Fruit fly (Drosophila melanogaster) whole organism, embryonic: Measurements from ENCODE around the gene CCT3.

Source experiments
- ATbp ChIP-seq: fragments of 200-800 bp; sonication (Bioruptor generic); optimal IDR thresholded peaks from 2 replicates; lab custom pipeline; 2017; ENCODE audit warnings: missing biosample characterization, mild to moderate bottlenecking, missing genetic modification characterization, missing genetic modification reagents
- Abd-B ChIP-seq: fragments of 200-800 bp; sonication (Bioruptor generic); optimal IDR thresholded peaks from 2 replicates; lab custom pipeline; 2018; ENCODE audit warnings: missing biosample characterization, mild to moderate bottlenecking, missing genetic modification characterization, moderate library complexity
- B-H1 ChIP-seq: fragments of 200-800 bp; sonication (Bioruptor generic); IDR thresholded peaks from 3 replicates; pipeline ENCODE4 v1.3.6; 2022; ENCODE audit warnings: missing biosample characterization, missing genetic modification characterization
- Bdp1 ChIP-seq: fragments of 200-800 bp; sonication (Bioruptor generic); optimal IDR thresholded peaks from 3 replicates; lab custom pipeline; 2016; ENCODE audit warnings: missing biosample characterization, missing genetic modification characterization
- CG11560 ChIP-seq: fragments of 200-800 bp; sonication (Bioruptor generic); IDR thresholded peaks from 3 replicates; pipeline ENCODE4 v1.3.6; 2022; ENCODE audit warnings: missing biosample characterization, missing genetic modification characterization
- CG13624 ChIP-seq: fragments of 200-800 bp; sonication (Bioruptor generic); optimal IDR thresholded peaks from 2 replicates; lab custom pipeline; 2016; ENCODE audit warnings: missing biosample characterization, missing genetic modification characterization
- CG15269 ChIP-seq: fragments of 200-800 bp; sonication (Bioruptor generic); optimal IDR thresholded peaks from 2 replicates; lab custom pipeline; 2018; ENCODE audit warnings: missing biosample characterization, mild to moderate bottlenecking, missing genetic modification characterization, moderate library complexity
- CG1647 ChIP-seq: fragments of 200-800 bp; sonication (Bioruptor generic); optimal IDR thresholded peaks from 3 replicates; lab custom pipeline; 2016; ENCODE audit warnings: missing biosample characterization, missing genetic modification characterization
- CG17328 ChIP-seq: fragments of 200-800 bp; sonication (Bioruptor generic); IDR thresholded peaks from 2 replicates; pipeline ENCODE4 v1.3.6; 2022; ENCODE audit warnings: missing biosample characterization, missing genetic modification characterization
- CG18619 ChIP-seq: fragments of 200-800 bp; sonication (Bioruptor generic); optimal IDR thresholded peaks from 3 replicates; lab custom pipeline; 2017; ENCODE audit warnings: missing biosample characterization, mild to moderate bottlenecking, missing genetic modification characterization
- CG2199 ChIP-seq: fragments of 200-800 bp; sonication (Bioruptor generic); IDR thresholded peaks from 3 replicates; pipeline ENCODE4 v1.3.6; 2022; ENCODE audit warnings: missing biosample characterization, missing genetic modification characterization
- CG2875 ChIP-seq: fragments of 200-800 bp; sonication (Bioruptor generic); optimal IDR thresholded peaks from 2 replicates; lab custom pipeline; 2017; ENCODE audit warnings: missing biosample characterization, mild to moderate bottlenecking, missing genetic modification characterization, missing genetic modification reagents
- CG31441 ChIP-seq: fragments of 200-800 bp; sonication (Bioruptor generic); IDR thresholded peaks from 2 replicates; pipeline ENCODE4 v1.3.6; 2022; ENCODE audit warnings: missing biosample characterization, missing genetic modification characterization
- CG3281 ChIP-seq: fragments of 200-800 bp; sonication (Bioruptor generic); optimal IDR thresholded peaks from 3 replicates; lab custom pipeline; 2017; ENCODE audit warnings: missing biosample characterization, mild to moderate bottlenecking, missing genetic modification characterization
- CG33213 ChIP-seq: fragments of 200-800 bp; sonication (Bioruptor generic); optimal IDR thresholded peaks from 3 replicates; lab custom pipeline; 2016; ENCODE audit warnings: missing biosample characterization, missing genetic modification characterization
- CG4328 ChIP-seq: fragments of 200-800 bp; sonication (Bioruptor generic); optimal IDR thresholded peaks from 3 replicates; lab custom pipeline; 2017; ENCODE audit warnings: missing biosample characterization, missing genetic modification reagents, missing genetic modification characterization
- CG5180 ChIP-seq: fragments of 200-800 bp; sonication (Bioruptor generic); optimal IDR thresholded peaks from 3 replicates; lab custom pipeline; 2017; ENCODE audit warnings: missing biosample characterization, missing genetic modification characterization, mild to moderate bottlenecking, moderate library complexity, missing genetic modification reagents
- CG6654 ChIP-seq: fragments of 200-800 bp; sonication (Bioruptor generic); optimal IDR thresholded peaks from 2 replicates; lab custom pipeline; 2017; ENCODE audit warnings: missing biosample characterization, mild to moderate bottlenecking, missing genetic modification characterization
- Deaf1 ChIP-seq: fragments of 200-800 bp; optimal IDR thresholded peaks from 3 replicates; lab custom pipeline; 2019; ENCODE audit warnings: missing biosample characterization, mild to moderate bottlenecking, missing genetic modification characterization, moderate library complexity
- Dll ChIP-seq: fragments of 200-800 bp; sonication (Bioruptor generic); IDR thresholded peaks from 4 replicates; pipeline ENCODE4 v1.3.6; 2022; ENCODE audit warnings: missing biosample characterization, missing genetic modification characterization; ENCODE audit not compliant: partially characterized antibody
- Ets97D ChIP-seq: fragments of 200-800 bp; sonication (Bioruptor generic); optimal IDR thresholded peaks from 3 replicates; lab custom pipeline; 2016; ENCODE audit warnings: missing biosample characterization, missing genetic modification characterization
- Fer1 ChIP-seq: fragments of 200-800 bp; sonication (Bioruptor generic); optimal IDR thresholded peaks from 2 replicates; lab custom pipeline; 2017; ENCODE audit warnings: missing biosample characterization, mild to moderate bottlenecking, missing genetic modification characterization
- HmgZ ChIP-seq: fragments of 200-800 bp; sonication (Bioruptor generic); optimal IDR thresholded peaks from 2 replicates; lab custom pipeline; 2018; ENCODE audit warnings: missing biosample characterization, mild to moderate bottlenecking, missing genetic modification characterization
- Hmr ChIP-seq: fragments of 200-800 bp; sonication (Bioruptor generic); optimal IDR thresholded peaks from 3 replicates; lab custom pipeline; 2017; ENCODE audit warnings: mild to moderate bottlenecking, missing biosample characterization, missing genetic modification reagents, missing genetic modification characterization
- Kr ChIP-seq: fragments of 200-800 bp; sonication (Bioruptor generic); optimal IDR thresholded peaks from 2 replicates; lab custom pipeline; 2017; ENCODE audit warnings: missing biosample characterization, mild to moderate bottlenecking, missing genetic modification characterization
- MESR4 ChIP-seq: fragments of 200-800 bp; sonication (Bioruptor generic); optimal IDR thresholded peaks from 2 replicates; lab custom pipeline; 2018; ENCODE audit warnings: missing biosample characterization, mild to moderate bottlenecking, missing genetic modification characterization, moderate library complexity
- Med ChIP-seq: fragments of 200-800 bp; sonication (Bioruptor generic); peaks from one replicate; lab custom pipeline; 2016; ENCODE audit warnings: missing biosample characterization, missing genetic modification characterization, mild to moderate bottlenecking, inconsistent platforms, moderate library complexity
- Neu2 ChIP-seq: fragments of 200-800 bp; sonication (Bioruptor generic); optimal IDR thresholded peaks from 3 replicates; lab custom pipeline; 2016; ENCODE audit warnings: missing biosample characterization, missing genetic modification characterization, borderline replicate concordance
- Sox100B ChIP-seq: fragments of 200-800 bp; sonication (Bioruptor generic); optimal IDR thresholded peaks from 3 replicates; lab custom pipeline; 2018; ENCODE audit warnings: missing biosample characterization, mild to moderate bottlenecking, missing genetic modification characterization
- Xbp1 ChIP-seq: fragments of 200-800 bp; sonication (Bioruptor generic); optimal IDR thresholded peaks from 3 replicates; lab custom pipeline; 2016; ENCODE audit warnings: missing biosample characterization, mild to moderate bottlenecking, missing genetic modification characterization
- abd-A ChIP-seq: fragments of 200-800 bp; sonication (Bioruptor generic); optimal IDR thresholded peaks from 3 replicates; lab custom pipeline; 2019; ENCODE audit warnings: missing biosample characterization, mild to moderate bottlenecking, missing genetic modification characterization, moderate library complexity
- ap ChIP-seq: fragments of 200-800 bp; sonication (Bioruptor generic); IDR thresholded peaks from 2 replicates; pipeline ENCODE4 v1.3.6; 2022; ENCODE audit warnings: missing biosample characterization, missing genetic modification characterization
- cato ChIP-seq: fragments of 200-800 bp; sonication (Bioruptor generic); optimal IDR thresholded peaks from 2 replicates; lab custom pipeline; 2016; ENCODE audit warnings: missing biosample characterization, missing genetic modification characterization, borderline replicate concordance
- crol ChIP-seq: fragments of 200-800 bp; sonication (Bioruptor generic); IDR thresholded peaks from 2 replicates; pipeline ENCODE4 v1.3.6; 2022; ENCODE audit warnings: missing biosample characterization, missing genetic modification characterization
- cwo ChIP-seq: fragments of 200-800 bp; sonication (Bioruptor generic); optimal IDR thresholded peaks from 3 replicates; lab custom pipeline; 2017; ENCODE audit warnings: missing biosample characterization, missing genetic modification characterization, mild to moderate bottlenecking, moderate library complexity, missing genetic modification reagents
- da ChIP-seq: fragments of 200-800 bp; sonication (Bioruptor generic); optimal IDR thresholded peaks from 2 replicates; lab custom pipeline; 2016; ENCODE audit warnings: missing biosample characterization, missing genetic modification characterization
- dm ChIP-seq: fragments of 200-800 bp; sonication (Bioruptor generic); optimal IDR thresholded peaks from 3 replicates; lab custom pipeline; 2016; ENCODE audit warnings: missing biosample characterization, missing genetic modification characterization
- fru ChIP-seq: fragments of >200 bp; optimal IDR thresholded peaks from 2 replicates; lab custom pipeline; 2017
- ftz-f1 ChIP-seq: fragments of 200-800 bp; sonication (Bioruptor generic); optimal IDR thresholded peaks from 2 replicates; lab custom pipeline; 2016; ENCODE audit warnings: missing biosample characterization, missing genetic modification characterization
- fu2 ChIP-seq: fragments of 200-800 bp; sonication (Bioruptor generic); optimal IDR thresholded peaks from 2 replicates; lab custom pipeline; 2016; ENCODE audit warnings: missing biosample characterization, missing genetic modification characterization
- gsb ChIP-seq: fragments of 200-800 bp; sonication (Bioruptor generic); IDR thresholded peaks from 2 replicates; pipeline ENCODE4 v1.3.6; 2022; ENCODE audit warnings: missing biosample characterization, missing genetic modification characterization
- h ChIP-seq: fragments of >200 bp; optimal IDR thresholded peaks from 2 replicates; lab custom pipeline; 2017
- jumu ChIP-seq: fragments of 200-800 bp; sonication (Bioruptor generic); optimal IDR thresholded peaks from 3 replicates; lab custom pipeline; 2016; ENCODE audit warnings: missing biosample characterization, missing genetic modification characterization
- nau ChIP-seq: fragments of 200-800 bp; sonication (Bioruptor generic); optimal IDR thresholded peaks from 3 replicates; lab custom pipeline; 2017; ENCODE audit warnings: missing biosample characterization, mild to moderate bottlenecking, missing genetic modification characterization, missing genetic modification reagents
- otp ChIP-seq: fragments of 200-800 bp; sonication (Bioruptor generic); IDR thresholded peaks from 3 replicates; pipeline ENCODE4, ENCODE4 v1.3.6; 2022; ENCODE audit warnings: missing biosample characterization, missing genetic modification characterization
- pho ChIP-seq: fragments of 200-800 bp; sonication (Bioruptor generic); optimal IDR thresholded peaks from 2 replicates; lab custom pipeline; 2016; ENCODE audit warnings: missing biosample characterization, missing genetic modification characterization
- pnt ChIP-seq: fragments of 200-800 bp; sonication (Bioruptor generic); optimal IDR thresholded peaks from 3 replicates; lab custom pipeline; 2016; ENCODE audit warnings: missing biosample characterization, missing genetic modification characterization
- salm ChIP-seq: fragments of 200-800 bp; sonication (Bioruptor generic); optimal IDR thresholded peaks from 2 replicates; lab custom pipeline; 2018; ENCODE audit warnings: missing biosample characterization, mild to moderate bottlenecking, missing genetic modification characterization
- seq ChIP-seq: fragments of 200-800 bp; sonication (Bioruptor generic); IDR thresholded peaks from 2 replicates; pipeline ENCODE4 v1.3.6; 2022; ENCODE audit warnings: missing biosample characterization, missing genetic modification characterization
- stc ChIP-seq: fragments of 200-800 bp; sonication (Bioruptor generic); IDR thresholded peaks from 2 replicates; pipeline ENCODE4 v1.3.6; 2022; ENCODE audit warnings: missing biosample characterization, missing genetic modification characterization
- tgo ChIP-seq: fragments of 200-800 bp; sonication (Bioruptor generic); IDR thresholded peaks from 3 replicates; pipeline ENCODE4 v1.3.6; 2022; ENCODE audit warnings: missing biosample characterization, missing genetic modification characterization
- trem ChIP-seq: fragments of 200-800 bp; optimal IDR thresholded peaks from 3 replicates; lab custom pipeline; 2019; ENCODE audit warnings: missing biosample characterization, mild to moderate bottlenecking, missing genetic modification characterization, moderate library complexity
- twi ChIP-seq: fragments of 200-800 bp; optimal IDR thresholded peaks from 2 replicates; lab custom pipeline; 2019; ENCODE audit warnings: missing biosample characterization, mild to moderate bottlenecking, missing genetic modification characterization, moderate library complexity

CCT3 gene

dm6 chr3R:16650950-16651349 lies 3.5 kb downstream of the CCT3 start, which contains the start of gene Mettl4 (continued):
- TF ChIP-seq Bdp1 (GFP tag; lab: Kevin White, UChicago) (no peak), Hmr (GFP tag; lab: Kevin White, UChicago) (no peak), MESR4 (no peak), salm (no peak), Xbp1 (GFP tag; lab: Kevin White, UChicago) (no peak), CG17328 (GFP tag; lab: Robert Waterston, UW) (no peak), Med (GFP tag; lab: Kevin White, UChicago) (no peak), tgo (GFP tag; lab: Robert Waterston, UW) (no peak), B-H1 (GFP tag; lab: Robert Waterston, UW) (no peak), ATbp (GFP tag; lab: Kevin White, UChicago) (no peak), CG11560 (no peak), CG31441 (GFP tag; lab: Robert Waterston, UW) (no peak), jumu (no peak), otp (GFP tag; lab: Robert Waterston, UW) (no peak), nau (GFP tag; lab: Kevin White, UChicago) (no peak), ap (GFP tag; lab: Robert Waterston, UW) (no peak), ftz-f1 (GFP tag; lab: Kevin White, UChicago) (no peak), h (lab: Kevin White, UChicago) (no peak), CG18619 (GFP tag; lab: Kevin White, UChicago) (no peak), crol (GFP tag; lab: Robert Waterston, UW) (no peak), CG6654 (GFP tag; lab: Kevin White, UChicago) (no peak), Neu2 (GFP tag; lab: Kevin White, UChicago) (no peak), dm (GFP tag; lab: Kevin White, UChicago) (no peak), fru (lab: Kevin White, UChicago) (no peak), Deaf1 (tag; lab: Kevin White, UChicago) (no peak), CG2199 (no peak), fu2 (no peak), Kr (GFP tag; lab: Kevin White, UChicago) (no peak), CG4328 (no peak), twi (no peak), abd-A (tag; lab: Kevin White, UChicago) (no peak), CG13624 (GFP tag; lab: Kevin White, UChicago) (no peak), HmgZ (tag; lab: Kevin White, UChicago) (no peak), Sox100B (GFP tag; lab: Kevin White, UChicago) (no peak), da (GFP tag; lab: Kevin White, UChicago) (no peak), CG1647 (GFP tag; lab: Kevin White, UChicago) (no peak), CG33213 (no peak), pnt (GFP tag; lab: Kevin White, UChicago) (no peak), cwo (GFP tag; lab: Kevin White, UChicago) (no peak), gsb (GFP tag; lab: Robert Waterston, UW) (no peak), CG5180 (GFP tag; lab: Kevin White, UChicago) (no peak), Dll (GFP tag; lab: Robert Waterston, UW) (peak; percentile 71), Fer1 (GFP tag; lab: Kevin White, UChicago) (no peak), pho (GFP tag; lab: Kevin White, UChicago) (no peak), CG3281 (GFP tag; lab: Kevin White, UChicago) (no peak), Abd-B (GFP tag; lab: Kevin White, UChicago) (no peak), cato (GFP tag; lab: Kevin White, UChicago) (no peak), Ets97D (peak; percentile 47), seq (no peak), CG15269 (tag; lab: Kevin White, UChicago) (no peak), CG2875 (GFP tag; lab: Kevin White, UChicago) (no peak), stc (no peak), trem (tag; lab: Kevin White, UChicago) (peak; percentile 16)
